Fruit fly (Drosophila melanogaster): ENCODE results near the gene ogre.

Gene ogre

DNA sequence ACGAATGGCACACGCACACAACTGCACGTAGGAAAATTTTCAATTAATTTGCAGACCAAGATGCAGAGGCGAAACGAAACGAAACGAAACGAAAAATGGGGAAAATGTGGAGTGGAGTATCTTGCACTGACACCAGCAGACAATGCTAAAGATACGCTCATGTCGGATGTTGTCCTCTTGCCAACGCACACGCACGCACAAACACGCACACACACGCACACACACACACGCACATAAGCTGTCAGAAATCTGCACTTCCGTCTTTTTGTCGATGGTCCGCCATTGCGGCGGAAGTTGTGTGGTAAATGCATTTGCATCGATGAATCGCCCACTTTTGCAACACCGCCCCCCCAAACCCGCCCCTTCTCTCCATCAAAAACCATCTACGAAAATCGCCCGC is 62.0 kb downstream of the ogre start:
- TF ChIP-seq Hr96 (GFP tag; optimal IDR thresholded peaks at IDR 0.05): no peak
- no peak for TF ChIP-seq CG1620 (GFP tag; optimal IDR thresholded peaks at IDR 0.05)
- TF ChIP-seq toe (GFP tag; optimal IDR thresholded peaks at IDR 0.05): no peak
- TF ChIP-seq Crg-1 (GFP tag; optimal IDR thresholded peaks at IDR 0.05): no peak
- TF ChIP-seq cic (GFP tag; optimal IDR thresholded peaks at IDR 0.05): no peak
- no peak for TF ChIP-seq cnc (optimal IDR thresholded peaks at IDR 0.05)
- TF ChIP-seq kay (GFP tag; ENCODE audit: borderline replicate concordance): no peak
- no peak for TF ChIP-seq CG7101 (tag; optimal IDR thresholded peaks at IDR 0.05)
- no peak for TF ChIP-seq bab1 (GFP tag; optimal IDR thresholded peaks at IDR 0.05)
- no peak for TF ChIP-seq CG33017 (tag; optimal IDR thresholded peaks at IDR 0.05)
- no peak for TF ChIP-seq Mnt (GFP tag; optimal IDR thresholded peaks at IDR 0.05)
- no peak for TF ChIP-seq tj (GFP tag; optimal IDR thresholded peaks at IDR 0.05)
- no peak for TF ChIP-seq ovo (GFP tag; optimal IDR thresholded peaks at IDR 0.05)
- no peak for TF ChIP-seq Clk (GFP tag; optimal IDR thresholded peaks at IDR 0.05)
- TF ChIP-seq CG7045 (GFP tag; optimal IDR thresholded peaks at IDR 0.05): no peak
- no peak for TF ChIP-seq CG14711 (tag; optimal IDR thresholded peaks at IDR 0.05)
- TF ChIP-seq CG12768 (GFP tag; optimal IDR thresholded peaks at IDR 0.05): no peak
- TF ChIP-seq CG5204 (GFP tag; optimal IDR thresholded peaks at IDR 0.05): no peak
- TF ChIP-seq CG11617 (GFP tag; optimal IDR thresholded peaks at IDR 0.05): no peak

Measured in whole organism, adult.